Fruit fly (Drosophila melanogaster) whole organism, embryonic: Measurements from ENCODE around the gene CG31358.

Source experiments
- ATbp ChIP-seq: fragments of 200-800 bp; sonication (Bioruptor generic); optimal IDR thresholded peaks from 2 replicates; lab custom pipeline; 2017; ENCODE audit warnings: missing biosample characterization, mild to moderate bottlenecking, missing genetic modification characterization, missing genetic modification reagents
- Adf1 ChIP-seq: fragments of 200-800 bp; sonication (Bioruptor generic); IDR thresholded peaks from 2 replicates; pipeline ENCODE4 v1.3.6; 2022; ENCODE audit warnings: missing biosample characterization, missing genetic modification characterization
- Atf6 ChIP-seq: fragments of 200-800 bp; sonication (Bioruptor generic); IDR thresholded peaks from 2 replicates; pipeline ENCODE4 v1.3.6; 2022; ENCODE audit warnings: missing biosample characterization, missing genetic modification characterization
- Awh ChIP-seq: fragments of 200-800 bp; sonication (Bioruptor generic); IDR thresholded peaks from 2 replicates; pipeline ENCODE4, ENCODE4 v1.3.6; 2022; ENCODE audit warnings: missing biosample characterization, missing genetic modification characterization
- CG11560 ChIP-seq: fragments of 200-800 bp; sonication (Bioruptor generic); IDR thresholded peaks from 3 replicates; pipeline ENCODE4 v1.3.6; 2022; ENCODE audit warnings: missing biosample characterization, missing genetic modification characterization
- CG12219 ChIP-seq: fragments of 200-800 bp; sonication (Bioruptor generic); optimal IDR thresholded peaks from 3 replicates; lab custom pipeline; 2018; ENCODE audit warnings: missing biosample characterization, mild to moderate bottlenecking, missing genetic modification characterization
- CG13287 ChIP-seq: fragments of 200-800 bp; sonication (Bioruptor generic); IDR thresholded peaks from 2 replicates; pipeline ENCODE4 v1.3.6; 2022; ENCODE audit warnings: missing biosample characterization, missing genetic modification characterization; ENCODE audit not compliant: partially characterized antibody
- CG1529 ChIP-seq: fragments of 200-800 bp; sonication (Bioruptor generic); optimal IDR thresholded peaks from 3 replicates; lab custom pipeline; 2018; ENCODE audit warnings: missing biosample characterization, missing genetic modification characterization
- CG15601 ChIP-seq: fragments of 200-800 bp; sonication (Bioruptor generic); optimal IDR thresholded peaks from 3 replicates; lab custom pipeline; 2019; ENCODE audit warnings: missing biosample characterization, mild to moderate bottlenecking, missing genetic modification characterization, moderate library complexity
- CG1603 ChIP-seq: fragments of 200-800 bp; sonication (Bioruptor generic); optimal IDR thresholded peaks from 2 replicates; lab custom pipeline; 2019; ENCODE audit warnings: missing biosample characterization, mild to moderate bottlenecking, missing genetic modification characterization, moderate library complexity
- CG17359 ChIP-seq: fragments of 200-800 bp; sonication (Bioruptor generic); optimal IDR thresholded peaks from 3 replicates; lab custom pipeline; 2018; ENCODE audit warnings: missing biosample characterization, mild to moderate bottlenecking, missing genetic modification characterization, moderate library complexity
- CG17612 ChIP-seq: fragments of 200-800 bp; sonication (Bioruptor generic); IDR thresholded peaks from 2 replicates; pipeline ENCODE4 v1.3.6; 2022; ENCODE audit warnings: missing biosample characterization, missing genetic modification characterization
- CG18599 ChIP-seq: fragments of 200-800 bp; sonication (Bioruptor generic); optimal IDR thresholded peaks from 3 replicates; lab custom pipeline; 2017; ENCODE audit warnings: missing biosample characterization, missing genetic modification characterization, mild to moderate bottlenecking, moderate library complexity, missing genetic modification reagents
- CG2199 ChIP-seq: fragments of 200-800 bp; sonication (Bioruptor generic); IDR thresholded peaks from 3 replicates; pipeline ENCODE4 v1.3.6; 2022; ENCODE audit warnings: missing biosample characterization, missing genetic modification characterization
- CG2875 ChIP-seq: fragments of 200-800 bp; sonication (Bioruptor generic); optimal IDR thresholded peaks from 2 replicates; lab custom pipeline; 2017; ENCODE audit warnings: missing biosample characterization, mild to moderate bottlenecking, missing genetic modification characterization, missing genetic modification reagents
- CG3065 ChIP-seq: fragments of 200-800 bp; sonication (Bioruptor generic); optimal IDR thresholded peaks from 2 replicates; lab custom pipeline; 2016; ENCODE audit warnings: missing biosample characterization, missing genetic modification characterization
- CG32532 ChIP-seq: fragments of 200-800 bp; sonication (Bioruptor generic); IDR thresholded peaks from 2 replicates; pipeline ENCODE4 v1.3.6; 2022; ENCODE audit warnings: missing biosample characterization, missing genetic modification characterization
- CG34422 ChIP-seq: fragments of 200-800 bp; sonication (Bioruptor generic); IDR thresholded peaks from 3 replicates; pipeline ENCODE4 v1.3.6; 2022; ENCODE audit warnings: missing biosample characterization, missing genetic modification characterization
- CG8290 ChIP-seq, 3 experiments: fragments of 200-800 bp; sonication (Bioruptor generic); optimal IDR thresholded peaks; 2 replicates each; lab custom pipeline; 2016 to 2019; ENCODE audit warnings: missing biosample characterization in 3 of 3, missing genetic modification characterization in 3 of 3, mild to moderate bottlenecking in 2 of 3, moderate library complexity in 1 of 3
- Dad ChIP-seq: fragments of 200-800 bp; sonication (Bioruptor generic); optimal IDR thresholded peaks from 3 replicates; lab custom pipeline; 2016; ENCODE audit warnings: missing biosample characterization, missing genetic modification characterization
- HHEX ChIP-seq: fragments of 200-800 bp; sonication (Bioruptor generic); optimal IDR thresholded peaks from 3 replicates; lab custom pipeline; 2017; ENCODE audit warnings: missing biosample characterization, mild to moderate bottlenecking, missing genetic modification characterization, missing genetic modification reagents
- HmgZ ChIP-seq: fragments of 200-800 bp; sonication (Bioruptor generic); optimal IDR thresholded peaks from 2 replicates; lab custom pipeline; 2018; ENCODE audit warnings: missing biosample characterization, mild to moderate bottlenecking, missing genetic modification characterization
- Hr3 ChIP-seq: fragments of 200-800 bp; sonication (Bioruptor generic); optimal IDR thresholded peaks from 3 replicates; lab custom pipeline; 2016; ENCODE audit warnings: missing biosample characterization, missing genetic modification characterization
- PHDP ChIP-seq: fragments of 200-800 bp; sonication (Bioruptor generic); optimal IDR thresholded peaks from 3 replicates; lab custom pipeline; 2018; ENCODE audit warnings: missing biosample characterization, mild to moderate bottlenecking, missing genetic modification characterization, moderate library complexity
- Pdp1 ChIP-seq, 2 experiments: fragments of 200-800 bp; sonication (Bioruptor generic); optimal IDR thresholded peaks; 3 replicates each; lab custom pipeline; 2016; ENCODE audit warnings: missing biosample characterization in 2 of 2, missing genetic modification characterization in 2 of 2, mild to moderate bottlenecking in 1 of 2, moderate library complexity in 1 of 2
- Sox100B ChIP-seq: fragments of 200-800 bp; sonication (Bioruptor generic); optimal IDR thresholded peaks from 3 replicates; lab custom pipeline; 2018; ENCODE audit warnings: missing biosample characterization, mild to moderate bottlenecking, missing genetic modification characterization
- Sox102F ChIP-seq: fragments of 200-800 bp; sonication (Bioruptor generic); optimal IDR thresholded peaks from 2 replicates; lab custom pipeline; 2018; ENCODE audit warnings: missing biosample characterization, mild to moderate bottlenecking, missing genetic modification characterization, moderate library complexity
- Spps ChIP-seq: fragments of 200-800 bp; sonication (Bioruptor generic); optimal IDR thresholded peaks from 2 replicates; lab custom pipeline; 2018; ENCODE audit warnings: missing biosample characterization, mild to moderate bottlenecking, missing genetic modification characterization
- Xrp1 ChIP-seq: fragments of 200-800 bp; sonication (Bioruptor generic); IDR thresholded peaks from 2 replicates; pipeline ENCODE4 v1.3.6; 2022; ENCODE audit warnings: missing biosample characterization, missing genetic modification characterization
- ara ChIP-seq: fragments of 200-800 bp; sonication (Bioruptor generic); IDR thresholded peaks from 2 replicates; pipeline ENCODE4 v1.3.6; 2022; ENCODE audit warnings: missing biosample characterization, missing genetic modification characterization
- ase ChIP-seq: fragments of 200-800 bp; sonication (Bioruptor generic); IDR thresholded peaks from 3 replicates; pipeline ENCODE4 v1.3.6; 2022; ENCODE audit warnings: missing biosample characterization, missing genetic modification characterization
- chm ChIP-seq: fragments of 200-800 bp; sonication (Bioruptor generic); IDR thresholded peaks from 2 replicates; pipeline ENCODE4 v1.3.6; 2022; ENCODE audit warnings: missing biosample characterization, missing genetic modification characterization
- crc ChIP-seq: fragments of 200-800 bp; sonication (Bioruptor generic); optimal IDR thresholded peaks from 2 replicates; lab custom pipeline; 2016; ENCODE audit warnings: missing biosample characterization, missing genetic modification characterization
- crol ChIP-seq: fragments of 200-800 bp; sonication (Bioruptor generic); IDR thresholded peaks from 2 replicates; pipeline ENCODE4 v1.3.6; 2022; ENCODE audit warnings: missing biosample characterization, missing genetic modification characterization
- hkb ChIP-seq, 2 experiments: fragments of 200-800 bp in 1 of 2; fragments of >200 bp in 1 of 2; sonication (Bioruptor generic) in 1 of 2; IDR thresholded peaks in 1 of 2; optimal IDR thresholded peaks in 1 of 2; 2 replicates each; pipeline versions ENCODE4 v1.3.6 to Lab custom; 2017 to 2022; ENCODE audit warnings: missing biosample characterization in 1 of 2, missing genetic modification characterization in 1 of 2
- kah ChIP-seq: fragments of 200-800 bp; sonication (Bioruptor generic); optimal IDR thresholded peaks from 2 replicates; lab custom pipeline; 2018; ENCODE audit warnings: missing biosample characterization, mild to moderate bottlenecking, missing genetic modification characterization
- lab ChIP-seq: fragments of 200-800 bp; sonication (Bioruptor generic); optimal IDR thresholded peaks from 3 replicates; lab custom pipeline; 2017; ENCODE audit warnings: missing biosample characterization, missing genetic modification characterization, mild to moderate bottlenecking, moderate library complexity, missing genetic modification reagents
- mirr ChIP-seq: fragments of 200-800 bp; sonication (Bioruptor generic); optimal IDR thresholded peaks from 3 replicates; lab custom pipeline; 2018; ENCODE audit warnings: missing biosample characterization, mild to moderate bottlenecking, missing genetic modification characterization
- pfk ChIP-seq: fragments of 200-800 bp; sonication (Bioruptor generic); optimal IDR thresholded peaks from 2 replicates; lab custom pipeline; 2018; ENCODE audit warnings: missing biosample characterization, mild to moderate bottlenecking, missing genetic modification characterization, moderate library complexity
- row ChIP-seq: fragments of 200-800 bp; sonication (Bioruptor generic); IDR thresholded peaks from 3 replicates; pipeline ENCODE4 v1.3.6; 2022; ENCODE audit warnings: missing biosample characterization, missing genetic modification characterization
- sc ChIP-seq, 3 experiments: fragments of >200 bp in 2 of 3; fragments of 200-800 bp in 1 of 3; sonication (Bioruptor generic) in 1 of 3; optimal IDR thresholded peaks; 2 replicates in 2 of 3; 3 replicates in 1 of 3; lab custom pipeline; 2017; ENCODE audit warnings: mild to moderate bottlenecking in 1 of 3, missing biosample characterization in 1 of 3, missing genetic modification characterization in 1 of 3, missing genetic modification reagents in 1 of 3
- seq ChIP-seq: fragments of 200-800 bp; sonication (Bioruptor generic); IDR thresholded peaks from 2 replicates; pipeline ENCODE4 v1.3.6; 2022; ENCODE audit warnings: missing biosample characterization, missing genetic modification characterization
- slbo ChIP-seq: fragments of 200-800 bp; sonication (Bioruptor generic); IDR thresholded peaks from 2 replicates; pipeline ENCODE4 v1.3.6; 2022; ENCODE audit warnings: missing biosample characterization, missing genetic modification characterization
- tll ChIP-seq, 2 experiments: fragments of 200-800 bp in 1 of 2; fragments of >200 bp in 1 of 2; sonication (Bioruptor generic) in 1 of 2; optimal IDR thresholded peaks; 2 replicates each; lab custom pipeline; 2017 to 2019; ENCODE audit warnings: missing biosample characterization in 2 of 2, missing genetic modification characterization in 2 of 2, mild to moderate bottlenecking in 1 of 2, moderate library complexity in 1 of 2
- unpg ChIP-seq: fragments of 200-800 bp; sonication (Bioruptor generic); optimal IDR thresholded peaks from 3 replicates; lab custom pipeline; 2018; ENCODE audit warnings: missing biosample characterization, mild to moderate bottlenecking, missing genetic modification characterization, moderate library complexity
- wek ChIP-seq: fragments of 200-800 bp; sonication (Bioruptor generic); optimal IDR thresholded peaks from 3 replicates; lab custom pipeline; 2018; ENCODE audit warnings: missing biosample characterization, mild to moderate bottlenecking, missing genetic modification characterization, moderate library complexity
- z ChIP-seq: fragments of 200-800 bp; sonication (Bioruptor generic); IDR thresholded peaks from 3 replicates; pipeline ENCODE4 v1.3.6; 2022; ENCODE audit warnings: missing biosample characterization, missing genetic modification characterization

CG31358 gene

DNA sequence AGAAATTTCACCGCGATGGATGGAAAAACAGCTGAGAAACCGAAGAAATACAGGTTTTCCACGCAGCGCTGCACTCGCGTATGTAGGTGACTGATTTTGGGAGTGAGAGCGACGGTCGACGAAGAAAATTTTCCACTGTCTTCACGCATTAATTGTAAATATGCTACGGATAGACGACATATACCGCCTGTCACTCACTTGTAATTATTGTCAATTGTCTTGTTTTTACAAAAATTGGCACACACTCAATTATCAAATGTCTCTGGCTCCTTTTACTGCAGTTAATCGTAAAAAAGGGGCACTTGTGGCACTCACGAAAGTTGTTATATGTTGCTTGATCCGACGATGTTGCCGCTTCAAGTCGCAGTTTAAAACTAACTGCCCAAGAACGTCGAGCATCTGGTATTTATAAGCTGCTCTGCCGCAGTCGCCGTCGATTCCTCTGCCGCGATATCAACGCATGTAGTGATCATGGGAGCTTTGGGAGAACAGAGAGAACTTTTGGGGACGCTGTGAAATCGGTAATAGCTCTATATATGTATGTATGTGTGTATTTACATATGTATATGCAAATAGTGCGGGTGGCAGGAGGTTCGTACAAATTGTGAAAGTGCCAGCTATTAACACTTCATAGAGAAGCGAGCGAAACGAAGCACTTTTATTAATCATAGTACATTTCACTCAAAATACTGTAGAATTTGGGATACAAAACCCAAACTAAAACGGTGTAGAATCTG, 38.5 kb downstream of the CG31358 start, which contains the start of gene mfas (continued):
- TF ChIP-seq hkb (optimal IDR thresholded peaks at IDR 0.05; lab: Kevin White, UChicago) (no peak), hkb (GFP tag; IDR thresholded peaks at IDR 0.05; lab: Robert Waterston, UW) (peak; percentile 47), HmgZ (tag; lab: Kevin White, UChicago) (peak; percentile 5), CG11560 (tag; lab: Robert Waterston, UW) (no peak), CG1603 (tag; lab: Kevin White, UChicago) (peak; percentile 35), pfk (GFP tag; lab: Kevin White, UChicago) (peak; percentile 10), slbo (GFP tag; lab: Robert Waterston, UW) (no peak), Sox102F (GFP tag; lab: Kevin White, UChicago) (peak; percentile 14), ase (GFP tag; lab: Robert Waterston, UW) (no peak), CG12219 (peak; percentile 7), unpg (peak; percentile 25), lab (peak; percentile 61), Dad (GFP tag; lab: Kevin White, UChicago) (no peak), CG18599 (GFP tag; lab: Kevin White, UChicago) (peak; percentile 26), CG3065 (no peak), kah (GFP tag; lab: Kevin White, UChicago) (no peak), Spps (tag; lab: Kevin White, UChicago) (no peak), Atf6 (no peak), crol (GFP tag; lab: Robert Waterston, UW) (no peak), ara (GFP tag; lab: Robert Waterston, UW) (0 out of 2 replicates have a peak, but pooled peaks have one; percentile 6), Awh (GFP tag; lab: Robert Waterston, UW) (0 out of 2 replicates have a peak, but pooled peaks have one; percentile 31), CG17359 (tag; lab: Kevin White, UChicago) (peak; percentile 34), CG2875 (GFP tag; lab: Kevin White, UChicago) (peak; percentile 43), wek (GFP tag; lab: Kevin White, UChicago) (peak; percentile 71), sc (optimal IDR thresholded peaks at IDR 0.05; lab: Kevin White, UChicago) (no peak), sc (GFP tag; optimal IDR thresholded peaks at IDR 0.05; lab: Kevin White, UChicago) (peak; percentile 15), Adf1 (GFP tag; lab: Robert Waterston, UW) (peak; percentile 89), CG15601 (tag; lab: Kevin White, UChicago) (peak; percentile 43), CG1529 (no peak), CG34422 (no peak; the same call in 2 of the 3 replicates), z (no peak), mirr (peak; percentile 29), CG17612 (GFP tag; lab: Robert Waterston, UW) (no peak), chm (GFP tag; lab: Robert Waterston, UW) (no peak), CG2199 (GFP tag; lab: Robert Waterston, UW) (peak; percentile 10; the same call in 1 of the 3 replicates), Sox100B (peak; percentile 18), crc (peak; percentile 7), HHEX (peak; percentile 17), Hr3 (GFP tag; lab: Kevin White, UChicago) (no peak), PHDP (tag; lab: Kevin White, UChicago) (peak; percentile 15), CG8290 (GFP tag; optimal IDR thresholded peaks at IDR 0.05; lab: Kevin White, UChicago) (no peak), CG8290 (tag; optimal IDR thresholded peaks at IDR 0.05; lab: Kevin White, UChicago) (peak in 1 of 2 experiments; percentile 42), tll (GFP tag; optimal IDR thresholded peaks at IDR 0.05; lab: Kevin White, UChicago) (no peak), Xrp1 (GFP tag; lab: Robert Waterston, UW) (peak; percentile 16), seq (GFP tag; lab: Robert Waterston, UW) (0 out of 2 replicates have a peak, but pooled peaks have one; percentile 9), Pdp1 (GFP tag; optimal IDR thresholded peaks at IDR 0.05; lab: Kevin White, UChicago) (peak in 1 of 2 experiments; percentile 10), CG13287 (peak; percentile 25; the same call in 1 of the 2 replicates), CG32532 (no peak; the same call in 1 of the 2 replicates), ATbp (GFP tag; lab: Kevin White, UChicago) (peak; percentile 72), row (GFP tag; lab: Robert Waterston, UW) (no peak)
